Fruit fly (Drosophila melanogaster): ENCODE measurements around the gene bnk.

bnk gene

dm6 chr3R:31235262-31235661, 42.1 kb downstream of the bnk start, which contains the start of gene CG15564:
Gene CG15564 (minus strand): TSS chr3R:31235362.
- peak; percentile 34 for TF ChIP-seq sens (GFP tag)
- no peak for TF ChIP-seq pan (optimal IDR thresholded peaks at IDR 0.05)
- TF ChIP-seq pan (GFP tag; optimal IDR thresholded peaks at IDR 0.05 in 1 of 2, IDR thresholded peaks at IDR 0.05 in 1 of 2), result peak in 1 of 2 experiments; percentile 8
- no peak for TF ChIP-seq Doc3 (GFP tag; IDR thresholded peaks at IDR 0.05; ENCODE audit: partially characterized antibody)

dm6 chr3R:31240023-31240422, 46.9 kb downstream of the bnk start:
- TF ChIP-seq lab (GFP tag; optimal IDR thresholded peaks at IDR 0.05) (peak; percentile 49), fru (optimal IDR thresholded peaks at IDR 0.05) (no peak), dysf (GFP tag; IDR thresholded peaks at IDR 0.05) (no peak), CG12071 (GFP tag; optimal IDR thresholded peaks at IDR 0.05) (peak; percentile 35), otp (GFP tag; IDR thresholded peaks at IDR 0.05) (peak; percentile 14; the same call in 1 of the 3 replicates), sd (tag; optimal IDR thresholded peaks at IDR 0.05) (peak; percentile 8), CG15269 (tag; optimal IDR thresholded peaks at IDR 0.05) (peak; percentile 16), CG6765 (GFP tag; optimal IDR thresholded peaks at IDR 0.05) (peak; percentile 20), vvl (GFP tag; IDR thresholded peaks at IDR 0.05) (0 out of 2 replicates have a peak, but pooled peaks have one; percentile 27), Med (GFP tag) (peak; percentile 79), Oaz (GFP tag; IDR thresholded peaks at IDR 0.05) (no peak), CG8290 (GFP tag; optimal IDR thresholded peaks at IDR 0.05) (no peak), CG8290 (tag; optimal IDR thresholded peaks at IDR 0.05) (no peak), Hr78 (GFP tag; optimal IDR thresholded peaks at IDR 0.05) (peak in 1 of 2 experiments; percentile 76), exex (tag; optimal IDR thresholded peaks at IDR 0.05) (no peak), CG12769 (tag; optimal IDR thresholded peaks at IDR 0.05) (peak; percentile 1), Pdp1 (GFP tag; optimal IDR thresholded peaks at IDR 0.05) (peak in 1 of 2 experiments; percentile 29), CG2120 (GFP tag; optimal IDR thresholded peaks at IDR 0.05) (peak; percentile 4), Dip3 (GFP tag; optimal IDR thresholded peaks at IDR 0.05) (peak; percentile 4), Asciz (GFP tag; optimal IDR thresholded peaks at IDR 0.05) (peak; percentile 27), CG16863 (GFP tag; optimal IDR thresholded peaks at IDR 0.05) (no peak), zfh2 (GFP tag; optimal IDR thresholded peaks at IDR 0.05) (peak; percentile 3), seq (GFP tag; IDR thresholded peaks at IDR 0.05) (0 out of 2 replicates have a peak, but pooled peaks have one; percentile 34), CG3847 (GFP tag; IDR thresholded peaks at IDR 0.05) (no peak), ATbp (GFP tag; optimal IDR thresholded peaks at IDR 0.05) (peak; percentile 54), wek (GFP tag; optimal IDR thresholded peaks at IDR 0.05) (peak; percentile 14), Blimp-1 (GFP tag; optimal IDR thresholded peaks at IDR 0.05) (peak; percentile 67), CG2678 (tag; optimal IDR thresholded peaks at IDR 0.05) (peak; percentile 16), CG17912 (GFP tag; optimal IDR thresholded peaks at IDR 0.05) (peak; percentile 19)

dm6 chr3R:31241109-31241508, 47.9 kb downstream of the bnk start:
- peak; percentile 16 for TF ChIP-seq Sox102F (GFP tag; optimal IDR thresholded peaks at IDR 0.05)
- no peak for TF ChIP-seq chm (GFP tag; IDR thresholded peaks at IDR 0.05)
- TF ChIP-seq Awh (GFP tag; IDR thresholded peaks at IDR 0.05), result peak; percentile 52; the same call in 1 of the 2 replicates
- peak; percentile 59 for TF ChIP-seq CG8281 (tag; optimal IDR thresholded peaks at IDR 0.05)
- peak; percentile 20 for TF ChIP-seq CG1603 (tag; optimal IDR thresholded peaks at IDR 0.05)
- TF ChIP-seq sens (GFP tag), result peak; percentile 62
- TF ChIP-seq HmgZ (tag; optimal IDR thresholded peaks at IDR 0.05), result no peak
- no peak for TF ChIP-seq CG10431 (GFP tag; optimal IDR thresholded peaks at IDR 0.05)
- TF ChIP-seq CG8359 (GFP tag; optimal IDR thresholded peaks at IDR 0.05; ENCODE audit: borderline replicate concordance), result no peak
- no peak for TF ChIP-seq ken (GFP tag; IDR thresholded peaks at IDR 0.05)
- no peak for TF ChIP-seq CG1529 (GFP tag; optimal IDR thresholded peaks at IDR 0.05)
- TF ChIP-seq Atf6 (GFP tag; IDR thresholded peaks at IDR 0.05), result no peak
- TF ChIP-seq tap (tag; optimal IDR thresholded peaks at IDR 0.05), result no peak
- TF ChIP-seq CG12071 (GFP tag; optimal IDR thresholded peaks at IDR 0.05), result peak; percentile 10
- 0 out of 3 replicates have a peak, but pooled peaks have one; percentile 25 for TF ChIP-seq otp (GFP tag; IDR thresholded peaks at IDR 0.05)
- TF ChIP-seq CG6254 (GFP tag; optimal IDR thresholded peaks at IDR 0.05), result no peak
- no peak for TF ChIP-seq Sry-β (GFP tag; optimal IDR thresholded peaks at IDR 0.05)
- no peak for TF ChIP-seq CG12391 (tag; optimal IDR thresholded peaks at IDR 0.05)
- peak; percentile 26 for TF ChIP-seq Asciz (GFP tag; optimal IDR thresholded peaks at IDR 0.05)
- TF ChIP-seq oc (tag; optimal IDR thresholded peaks at IDR 0.05), result peak; percentile 61
